Worm (Caenorhabditis elegans): Measurements from ENCODE around the gene clec-210.

The clec-210 gene

DNA sequence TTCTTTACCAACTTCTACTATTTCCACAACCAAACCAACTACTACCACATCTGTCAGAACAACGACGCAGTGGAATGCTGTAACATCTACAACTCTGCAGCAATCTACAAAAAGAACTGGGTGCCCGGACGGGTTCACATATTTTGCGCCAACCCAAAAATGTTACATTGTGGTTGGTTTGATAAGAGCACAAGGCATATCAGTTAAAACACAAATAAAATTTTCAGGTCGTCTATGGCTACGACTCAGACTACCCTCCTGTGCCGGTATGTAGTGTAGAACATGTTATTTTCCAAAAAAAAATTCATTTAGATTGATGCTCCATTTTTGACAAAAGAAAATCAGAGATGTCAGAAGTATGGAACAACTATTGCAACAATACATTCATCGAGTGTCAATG is 1.0 kb downstream of the clec-210 start:
- TF ChIP-seq elt-2 (tag; optimal IDR thresholded peaks at IDR 0.05) (peak; percentile 47), pqm-1 (tag; optimal IDR thresholded peaks at IDR 0.05) (peak; percentile 19), nhr-23 (tag; optimal IDR thresholded peaks at IDR 0.05) (no peak)

DNA sequence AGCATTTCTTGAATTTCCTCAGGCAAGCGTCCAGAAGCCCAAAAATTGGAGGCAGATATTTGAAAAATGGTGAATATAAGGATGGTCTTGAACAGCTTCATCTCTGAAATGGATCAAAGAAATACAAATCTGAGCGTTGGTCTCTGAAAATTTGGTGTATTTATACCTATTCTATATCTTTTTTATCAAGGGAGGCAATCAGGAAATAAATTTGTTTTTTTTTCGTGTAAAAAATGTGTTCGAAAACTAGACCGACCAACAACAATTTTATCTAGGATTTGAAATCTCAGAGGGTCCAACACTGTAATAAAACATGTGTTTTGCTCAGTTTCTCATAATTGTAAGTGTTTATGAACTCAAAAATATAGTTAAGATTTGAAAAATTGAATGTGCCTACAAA is 3.6 kb downstream of the clec-210 start, which contains the start of gene srt-56:
srt-56 (minus strand) TSS at position 101 of the 400 bp plus-strand sequence.
- no peak for TF ChIP-seq snpc-4 (tag; optimal IDR thresholded peaks at IDR 0.05)
- no peak for TF ChIP-seq nhr-237 (tag; optimal IDR thresholded peaks at IDR 0.05)
- no peak for TF ChIP-seq ceh-28 (tag; optimal IDR thresholded peaks at IDR 0.05)

DNA sequence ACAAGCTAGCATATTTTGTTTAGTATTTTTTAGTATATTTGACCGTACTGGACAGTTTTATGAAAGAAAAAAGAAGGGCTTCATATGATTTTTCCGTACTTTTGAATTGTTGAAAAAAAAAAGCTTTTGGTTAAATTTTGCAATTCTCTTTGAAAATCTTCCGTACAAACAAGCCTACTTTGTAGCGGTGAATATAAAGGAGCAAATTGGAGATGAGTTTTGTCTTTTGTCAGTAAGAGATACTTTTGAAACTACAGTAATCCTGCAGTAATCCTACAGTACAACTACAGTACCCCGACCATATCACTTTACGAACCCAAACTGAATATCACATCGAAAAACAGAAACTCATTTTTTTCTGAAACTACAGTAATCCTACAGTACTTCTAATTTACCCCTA is 4.2 kb downstream of the clec-210 start:
- TF ChIP-seq ama-1 (optimal IDR thresholded peaks at IDR 0.05) (no peak), jun-1 (tag; optimal IDR thresholded peaks at IDR 0.05) (no peak), ZK546.5 (tag; optimal IDR thresholded peaks at IDR 0.05) (no peak), lsy-12 (tag; optimal IDR thresholded peaks at IDR 0.05) (no peak), nhr-237 (tag; optimal IDR thresholded peaks at IDR 0.05) (no peak), nhr-76 (tag; optimal IDR thresholded peaks at IDR 0.05) (no peak), aly-2 (tag; optimal IDR thresholded peaks at IDR 0.05) (no peak), zag-1 (tag; optimal IDR thresholded peaks at IDR 0.05) (no peak), ztf-11 (tag; optimal IDR thresholded peaks at IDR 0.05) (no peak)

DNA sequence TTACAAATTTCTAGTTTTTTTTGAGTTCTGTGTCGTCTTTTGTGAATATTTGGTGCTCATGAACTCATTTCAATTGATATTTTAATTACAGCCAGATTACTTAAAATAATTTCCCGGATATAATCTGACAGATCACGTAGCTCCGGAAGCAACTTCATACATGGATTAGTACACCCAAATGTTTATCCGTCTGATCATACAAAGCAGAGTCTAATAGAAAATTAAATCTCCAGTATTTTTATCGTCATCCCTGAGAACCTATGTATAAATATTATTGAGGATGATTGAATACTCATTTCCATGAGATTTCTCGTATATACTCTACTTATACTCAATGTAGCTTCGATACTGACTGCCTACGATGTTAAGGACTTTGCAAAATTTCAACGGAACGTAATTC is 6.7 kb downstream of the clec-210 start, which contains the start of gene Y73C8C.12:
Y73C8C.12 (plus strand) TSS at position 301 of the 400 bp plus-strand sequence.
- no peak for TF ChIP-seq skn-1 (tag; optimal IDR thresholded peaks at IDR 0.05)
- no peak for TF ChIP-seq R02D3.7 (tag; optimal IDR thresholded peaks at IDR 0.05)
- no peak for TF ChIP-seq daf-12 (tag; optimal IDR thresholded peaks at IDR 0.05)
- TF ChIP-seq ceh-82 (tag; optimal IDR thresholded peaks at IDR 0.05) = no peak
- no peak for TF ChIP-seq hmg-11 (tag; optimal IDR thresholded peaks at IDR 0.05)
- TF ChIP-seq pha-4 (tag; optimal IDR thresholded peaks at IDR 0.05) = no peak
- no peak for TF ChIP-seq aly-2 (tag; optimal IDR thresholded peaks at IDR 0.05)
- no peak for TF ChIP-seq ZK546.5 (tag; optimal IDR thresholded peaks at IDR 0.05)
- TF ChIP-seq ztf-11 (tag; optimal IDR thresholded peaks at IDR 0.05) = no peak
- no peak for TF ChIP-seq unc-39 (tag; optimal IDR thresholded peaks at IDR 0.05)
- no peak for TF ChIP-seq fkh-10 (GFP tag; optimal IDR thresholded peaks at IDR 0.05)
- TF ChIP-seq lsy-12 (tag; optimal IDR thresholded peaks at IDR 0.05) = no peak
- no peak for TF ChIP-seq nhr-28 (tag; optimal IDR thresholded peaks at IDR 0.05)
- TF ChIP-seq nhr-23 (tag; optimal IDR thresholded peaks at IDR 0.05) = no peak
- TF ChIP-seq eor-1 (tag; optimal IDR thresholded peaks at IDR 0.05) = no peak
- TF ChIP-seq snpc-4 (tag; optimal IDR thresholded peaks at IDR 0.05) = no peak
- no peak for TF ChIP-seq nhr-76 (tag; optimal IDR thresholded peaks at IDR 0.05)

DNA sequence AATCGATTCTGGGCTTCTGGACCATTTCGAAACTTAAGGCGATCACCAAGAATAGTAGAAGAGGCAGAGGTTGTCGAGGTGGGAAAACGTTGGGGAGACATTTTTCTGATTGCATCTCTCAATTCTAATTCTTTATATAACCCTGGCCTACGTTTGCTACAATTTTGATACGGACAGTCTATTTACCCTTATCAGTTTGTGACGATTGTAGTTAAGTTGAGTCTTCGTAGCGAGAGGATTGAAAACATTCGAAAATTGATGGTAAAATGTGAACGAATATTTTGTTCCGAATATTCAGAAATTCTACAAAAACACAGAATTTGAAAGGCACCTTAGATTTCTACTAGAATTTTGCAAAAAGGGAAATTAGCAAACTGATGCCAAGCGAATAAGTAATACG is 9.5 kb downstream of the clec-210 start, which contains the start of gene Y73C8C.10:
Y73C8C.10 (minus strand) TSS at position 101 of the 400 bp plus-strand sequence.
- TF ChIP-seq nhr-11 (tag; optimal IDR thresholded peaks at IDR 0.05) (no peak), elt-3 (tag; optimal IDR thresholded peaks at IDR 0.05) (no peak), elt-2 (tag; optimal IDR thresholded peaks at IDR 0.05) (peak; percentile 6)

DNA sequence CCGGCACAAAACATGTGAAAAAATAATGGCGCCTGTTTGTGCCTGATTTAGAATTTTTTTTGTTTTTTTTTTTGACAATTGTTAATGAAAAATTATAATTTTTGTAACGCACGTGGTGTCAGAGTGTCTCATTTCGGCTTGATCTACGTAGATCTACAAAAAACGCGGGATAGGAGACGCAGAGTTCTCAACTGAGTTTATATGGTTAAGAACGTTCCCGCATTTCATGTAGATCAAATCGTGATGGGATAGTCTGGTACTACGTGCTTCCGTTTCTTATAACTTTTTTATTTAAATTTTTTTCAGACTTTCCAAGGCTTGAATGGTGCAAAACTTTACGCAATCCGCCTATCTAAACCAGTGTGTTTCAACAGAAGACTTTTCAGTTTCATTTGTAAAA is 10.6 kb downstream of the clec-210 start, which contains the start of gene tat-6:
tat-6 (plus strand) TSS at position 301 of the 400 bp plus-strand sequence.
- no peak for TF ChIP-seq ztf-4 (tag; optimal IDR thresholded peaks at IDR 0.05)
- TF ChIP-seq eor-1 (tag; optimal IDR thresholded peaks at IDR 0.05) = no peak
- TF ChIP-seq pha-4 (tag; optimal IDR thresholded peaks at IDR 0.05) = no peak
- TF ChIP-seq tbx-2 (tag; optimal IDR thresholded peaks at IDR 0.05) = no peak
- TF ChIP-seq elt-3 (tag; optimal IDR thresholded peaks at IDR 0.05) = no peak

DNA sequence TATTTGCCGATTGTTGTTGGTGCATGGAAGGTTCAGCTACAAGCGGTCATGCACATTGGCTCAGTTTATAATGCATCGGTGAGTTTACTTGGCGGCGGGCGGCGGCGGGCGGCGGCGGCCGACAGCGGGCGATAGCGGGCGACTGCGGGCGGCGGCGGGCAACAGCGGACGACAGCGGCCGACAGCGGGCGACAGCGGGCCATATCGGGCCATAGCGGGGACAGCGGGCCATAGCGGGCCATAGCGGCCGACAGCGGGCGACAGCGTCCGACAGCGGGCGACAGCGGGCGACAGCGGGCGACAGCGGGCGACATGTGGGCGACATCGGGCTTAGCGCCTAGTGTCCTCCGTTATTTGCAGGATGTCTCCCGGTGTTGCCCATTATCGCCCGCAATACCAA is 13.9 kb downstream of the clec-210 start:
- TF ChIP-seq nhr-28 (tag; optimal IDR thresholded peaks at IDR 0.05) = no peak
- TF ChIP-seq nhr-25 (tag; optimal IDR thresholded peaks at IDR 0.05) = no peak
- TF ChIP-seq ztf-11 (tag; optimal IDR thresholded peaks at IDR 0.05) = no peak

DNA sequence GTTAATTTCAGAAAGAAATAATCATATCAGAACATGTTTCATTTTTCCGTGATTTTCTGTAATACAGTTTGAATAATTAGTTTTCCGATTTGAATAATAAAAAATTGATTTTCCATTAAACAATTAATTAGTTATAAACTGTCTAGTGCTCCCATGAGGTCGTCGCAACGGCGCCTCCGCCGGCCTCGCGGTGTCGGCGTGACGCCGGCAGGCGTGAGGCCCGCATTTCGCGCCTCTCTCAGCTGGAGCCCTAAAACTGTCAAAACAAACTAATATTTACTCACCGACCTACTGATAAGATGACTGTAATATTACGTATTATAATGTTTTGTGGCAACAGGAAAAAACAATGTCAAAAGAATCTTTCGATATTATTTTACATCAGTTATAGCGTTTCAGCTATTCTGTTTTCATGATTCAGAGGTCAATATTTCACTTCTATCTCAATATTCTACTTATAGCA is 15.1 kb downstream of the clec-210 start, which contains the start of gene F02C9.2:
F02C9.2 (plus strand) TSS at position 413 of the 463 bp plus-strand sequence.
- no peak for TF ChIP-seq nfya-1 (tag; optimal IDR thresholded peaks at IDR 0.05; ENCODE audit: insufficient read depth)
- TF ChIP-seq aly-2 (tag; optimal IDR thresholded peaks at IDR 0.05) = no peak
- TF ChIP-seq fkh-10 (GFP tag; optimal IDR thresholded peaks at IDR 0.05) = no peak
- no peak for TF ChIP-seq skn-1 (tag; optimal IDR thresholded peaks at IDR 0.05)
- no peak for TF ChIP-seq hmg-11 (tag; optimal IDR thresholded peaks at IDR 0.05)
- TF ChIP-seq lsy-12 (tag; optimal IDR thresholded peaks at IDR 0.05) = no peak
- TF ChIP-seq lin-15B (tag; optimal IDR thresholded peaks at IDR 0.05) = no peak
- TF ChIP-seq egl-5 (tag; optimal IDR thresholded peaks at IDR 0.05) = no peak
- TF ChIP-seq ceh-28 (tag; optimal IDR thresholded peaks at IDR 0.05) = no peak
- no peak for TF ChIP-seq snpc-4 (tag; optimal IDR thresholded peaks at IDR 0.05)
- no peak for TF ChIP-seq nhr-11 (tag; optimal IDR thresholded peaks at IDR 0.05)
- TF ChIP-seq nhr-25 (tag; optimal IDR thresholded peaks at IDR 0.05) = no peak
- no peak for TF ChIP-seq nhr-23 (tag; optimal IDR thresholded peaks at IDR 0.05)
- TF ChIP-seq ceh-82 (tag; optimal IDR thresholded peaks at IDR 0.05) = no peak

Data from whole organism, L3 larva.